Worm (Caenorhabditis elegans) whole organism, L4 larva: ENCODE results near the gene Y17G9A.2.

Experiments
- ceh-32 ChIP-seq: sonication (generic microtip); optimal IDR thresholded peaks from 2 replicates; lab custom pipeline; 2016; ENCODE audit warnings: mild to moderate bottlenecking, missing genetic modification characterization, missing compliant biosample characterization; ENCODE audit not compliant: poor library complexity
- lim-7 ChIP-seq: fragments of 200-800 bp; sonication (Bioruptor generic); IDR thresholded peaks from 2 replicates; pipeline ENCODE4 v1.3.6; 2022; ENCODE audit warnings: missing genetic modification characterization, missing compliant biosample characterization
- mdl-1 ChIP-seq, 2 experiments: fragments of 150-350 bp in 1 of 2; sonication (generic microtip) in 1 of 2; optimal IDR thresholded peaks; 2 replicates each; lab custom pipeline; 2014 to 2017; ENCODE audit warnings: missing biosample characterization in 2 of 2, missing genetic modification characterization in 2 of 2
- nhr-76 ChIP-seq: fragments of 150-350 bp; optimal IDR thresholded peaks from 2 replicates; lab custom pipeline; 2014; ENCODE audit warnings: missing biosample characterization, missing genetic modification characterization
- skn-1 ChIP-seq: fragments of 150-350 bp; optimal IDR thresholded peaks from 2 replicates; lab custom pipeline; 2014; ENCODE audit warnings: missing biosample characterization, missing genetic modification characterization
- tag-97 ChIP-seq: fragments of 200-800 bp; sonication (Bioruptor generic); IDR thresholded peaks from 2 replicates; pipeline ENCODE4 v1.3.6; 2022; ENCODE audit warnings: missing genetic modification characterization, missing compliant biosample characterization
- unc-39 ChIP-seq: sonication (generic microtip); optimal IDR thresholded peaks from 2 replicates; lab custom pipeline; 2017; ENCODE audit warnings: missing biosample characterization, missing genetic modification characterization
- unc-62 ChIP-seq, 3 experiments: fragments of 150-350 bp in 1 of 3; sonication (generic microtip); optimal IDR thresholded peaks in 2 of 3; peaks in 1 of 3; 1 replicate in 1 of 3; 2 replicates in 2 of 3; lab custom pipeline; 2014 to 2017; ENCODE audit warnings: missing biosample characterization in 3 of 3, missing genetic modification characterization in 3 of 3, missing genetic modification reagents in 3 of 3, missing genotype in 1 of 3
- zip-11 ChIP-seq: fragments of 200-800 bp; sonication (Bioruptor generic); IDR thresholded peaks from 2 replicates; pipeline ENCODE4 v1.3.6; 2022; ENCODE audit warnings: missing genetic modification characterization, missing compliant biosample characterization
- ztf-11 ChIP-seq: fragments of 150-350 bp; optimal IDR thresholded peaks from 2 replicates; lab custom pipeline; 2014; ENCODE audit warnings: missing biosample characterization, missing genetic modification characterization

DNA sequence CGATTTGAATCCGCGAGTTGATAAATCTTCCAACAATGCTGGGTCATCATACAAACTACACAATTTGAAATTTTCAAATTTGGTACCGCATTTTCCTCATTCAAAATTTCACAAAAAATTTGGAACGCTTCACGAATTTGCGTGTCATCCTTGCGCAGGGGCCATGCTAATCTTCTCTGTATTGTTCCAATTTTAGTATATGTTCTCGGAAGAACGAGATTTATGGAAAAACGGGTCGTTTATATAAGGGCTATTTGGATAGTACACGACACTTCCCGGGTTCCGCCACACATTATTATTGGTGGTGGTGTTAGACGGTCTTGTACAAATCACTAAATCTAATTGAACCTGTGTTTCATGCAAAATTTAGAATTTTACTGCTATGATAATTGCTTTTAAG lies 29.3 kb upstream of the Y17G9A.2 start:
- TF ChIP-seq tag-97 = no peak
- no peak for TF ChIP-seq skn-1 (tag; lab: Kevin White, UChicago)
- TF ChIP-seq mdl-1 (tag; optimal IDR thresholded peaks at IDR 0.05; lab: Kevin White, UChicago) = no peak
- no peak for TF ChIP-seq unc-39 (tag; lab: Kevin White, UChicago)
- TF ChIP-seq unc-62 (GFP tag; optimal IDR thresholded peaks at IDR 0.05 in 1 of 2; lab: Kevin White, UChicago) = no peak
- TF ChIP-seq unc-62 (tag; optimal IDR thresholded peaks at IDR 0.05; lab: Kevin White, UChicago) = no peak
- no peak for TF ChIP-seq ztf-11
- TF ChIP-seq ceh-32 (tag; lab: Kevin White, UChicago) = no peak
- no peak for TF ChIP-seq zip-11 (GFP tag; lab: Robert Waterston, UW)
- TF ChIP-seq lim-7 (GFP tag; lab: Robert Waterston, UW) = no peak; the same call in 1 of the 2 replicates
- TF ChIP-seq nhr-76 (tag; lab: Kevin White, UChicago) = no peak
